Fruit fly (Drosophila melanogaster): ENCODE data around the gene CG14408.

dm6 chrX:14839047-14839446, 7.2 kb upstream of the CG14408 start, which contains the start of the genes CG32590 and Flo2:
- TF ChIP-seq psq (optimal IDR thresholded peaks at IDR 0.05): no peak
- TF ChIP-seq Dll (optimal IDR thresholded peaks at IDR 0.05): no peak
- TF ChIP-seq usp (GFP tag; optimal IDR thresholded peaks at IDR 0.05): no peak

All from whole organism.